Worm (Caenorhabditis elegans) whole organism, L2 larva: ENCODE data around the gene mls-1.

Experiments
- alr-1 ChIP-seq: fragments of 150-350 bp; optimal IDR thresholded peaks from 2 replicates; lab custom pipeline; 2014; ENCODE audit warnings: missing biosample characterization, missing genetic modification characterization
- blmp-1 ChIP-seq: sonication (generic microtip); optimal IDR thresholded peaks from 2 replicates; lab custom pipeline; 2017; ENCODE audit warnings: missing genetic modification characterization, mild to moderate bottlenecking, missing compliant biosample characterization, antibody characterized with exemption, moderate library complexity; ENCODE audit not compliant: insufficient read depth
- ceh-82 ChIP-seq: fragments of 150-350 bp; optimal IDR thresholded peaks from 2 replicates; lab custom pipeline; 2014; ENCODE audit warnings: missing biosample characterization, missing genetic modification characterization
- crh-2 ChIP-seq: sonication (generic microtip); optimal IDR thresholded peaks from 2 replicates; lab custom pipeline; 2017; ENCODE audit warnings: missing biosample characterization, missing genetic modification characterization
- egl-27 ChIP-seq: sonication (generic microtip); optimal IDR thresholded peaks from 3 replicates; lab custom pipeline; 2017; ENCODE audit warnings: missing biosample characterization, missing genetic modification reagents, missing genetic modification characterization
- elt-1 ChIP-seq: fragments of 150-350 bp; optimal IDR thresholded peaks from 2 replicates; lab custom pipeline; 2014; ENCODE audit warnings: missing biosample characterization, missing genetic modification characterization
- lin-13 ChIP-seq: fragments of 150-350 bp; optimal IDR thresholded peaks from 2 replicates; lab custom pipeline; 2014; ENCODE audit warnings: missing biosample characterization, missing genetic modification reagents, missing genetic modification characterization
- mab-5 ChIP-seq: fragments of 150-350 bp; optimal IDR thresholded peaks from 2 replicates; lab custom pipeline; 2014; ENCODE audit warnings: missing biosample characterization, missing genetic modification characterization
- nhr-12 ChIP-seq: fragments of 150-350 bp; optimal IDR thresholded peaks from 2 replicates; lab custom pipeline; 2014; ENCODE audit warnings: missing biosample characterization, missing genetic modification characterization
- nhr-77 ChIP-seq: fragments of 150-350 bp; optimal IDR thresholded peaks from 2 replicates; lab custom pipeline; 2014; ENCODE audit warnings: missing biosample characterization, missing genetic modification characterization
- skn-1 ChIP-seq: sonication (generic microtip); optimal IDR thresholded peaks from 2 replicates; lab custom pipeline; 2017; ENCODE audit warnings: missing biosample characterization, missing genetic modification characterization
- unc-62 ChIP-seq: fragments of 150-350 bp; optimal IDR thresholded peaks from 2 replicates; lab custom pipeline; 2014; ENCODE audit warnings: missing biosample characterization, missing genetic modification reagents, missing genetic modification characterization
- zag-1 ChIP-seq: fragments of 150-350 bp; optimal IDR thresholded peaks from 2 replicates; lab custom pipeline; 2014; ENCODE audit warnings: missing biosample characterization, missing genetic modification characterization

DNA sequence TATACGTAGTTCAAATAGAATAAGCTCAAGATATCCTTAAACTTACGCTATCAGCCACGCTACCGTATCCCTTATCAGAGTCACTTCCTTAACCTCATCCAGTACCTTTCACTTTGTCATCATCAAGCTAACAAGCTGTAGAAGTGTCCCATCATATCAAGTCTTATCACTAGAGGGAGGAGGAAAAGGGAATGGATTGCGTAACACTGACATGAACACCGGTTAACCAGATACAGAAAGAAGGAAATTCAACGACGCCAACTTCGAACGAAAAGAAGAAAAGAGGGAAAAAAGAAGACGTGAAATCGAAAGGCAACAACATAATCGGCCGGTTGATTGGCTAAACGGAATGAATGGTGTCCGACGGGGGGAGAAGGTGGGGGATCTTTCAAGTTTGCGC lies 29.9 kb downstream of the mls-1 start:
- TF ChIP-seq elt-1 = no peak
- TF ChIP-seq lin-13 = no peak
- no peak for TF ChIP-seq crh-2 (tag; lab: Kevin White, UChicago)
- TF ChIP-seq blmp-1 (tag; lab: Kevin White, UChicago) = peak; percentile 55
- TF ChIP-seq skn-1 = no peak
- TF ChIP-seq mab-5 = no peak
- TF ChIP-seq zag-1 (tag; lab: Kevin White, UChicago) = no peak
- TF ChIP-seq nhr-12 = no peak
- no peak for TF ChIP-seq unc-62
- no peak for TF ChIP-seq nhr-77 (tag; lab: Kevin White, UChicago)
- TF ChIP-seq alr-1 = no peak
- no peak for TF ChIP-seq egl-27 (tag; lab: Kevin White, UChicago)
- no peak for TF ChIP-seq ceh-82 (tag; lab: Kevin White, UChicago)
